Worm (Caenorhabditis elegans) whole organism, L1 larva: ENCODE results near the gene nspb-4.

Experiments
- alr-1 ChIP-seq: fragments of 200-800 bp; sonication (Bioruptor generic); optimal IDR thresholded peaks from 2 replicates; lab custom pipeline; 2018; ENCODE audit warnings: borderline replicate concordance, mild to moderate bottlenecking, missing genetic modification characterization, missing compliant biosample characterization
- ceh-82 ChIP-seq, 3 experiments: fragments of 150-350 bp in 1 of 3; sonication (generic microtip) in 2 of 3; optimal IDR thresholded peaks; 2 replicates each; lab custom pipeline; 2014 to 2017; ENCODE audit warnings: missing biosample characterization in 3 of 3, missing genetic modification characterization in 3 of 3
- ets-5 ChIP-seq: fragments of 200-800 bp; sonication (Bioruptor generic); IDR thresholded peaks from 2 replicates; pipeline ENCODE4 v1.3.6; 2022; ENCODE audit warnings: missing genetic modification characterization, missing compliant biosample characterization
- lsy-2 ChIP-seq, 2 experiments: fragments of 150-350 bp; optimal IDR thresholded peaks; 2 replicates each; lab custom pipeline; 2014; ENCODE audit warnings: missing biosample characterization in 2 of 2, missing genetic modification characterization in 2 of 2
- snpc-4 ChIP-seq: fragments of 150-350 bp; optimal IDR thresholded peaks from 2 replicates; lab custom pipeline; 2014; ENCODE audit warnings: missing biosample characterization, missing genetic modification characterization
- tlp-1 ChIP-seq: fragments of 150-350 bp; optimal IDR thresholded peaks from 2 replicates; lab custom pipeline; 2014; ENCODE audit warnings: missing biosample characterization, missing genetic modification characterization
- unc-62 ChIP-seq: fragments of 150-350 bp; optimal IDR thresholded peaks from 2 replicates; lab custom pipeline; 2014; ENCODE audit warnings: missing biosample characterization, missing genetic modification reagents, missing genetic modification characterization
- zag-1 ChIP-seq: fragments of 150-350 bp; optimal IDR thresholded peaks from 2 replicates; lab custom pipeline; 2014; ENCODE audit warnings: missing biosample characterization, missing genetic modification characterization

DNA sequence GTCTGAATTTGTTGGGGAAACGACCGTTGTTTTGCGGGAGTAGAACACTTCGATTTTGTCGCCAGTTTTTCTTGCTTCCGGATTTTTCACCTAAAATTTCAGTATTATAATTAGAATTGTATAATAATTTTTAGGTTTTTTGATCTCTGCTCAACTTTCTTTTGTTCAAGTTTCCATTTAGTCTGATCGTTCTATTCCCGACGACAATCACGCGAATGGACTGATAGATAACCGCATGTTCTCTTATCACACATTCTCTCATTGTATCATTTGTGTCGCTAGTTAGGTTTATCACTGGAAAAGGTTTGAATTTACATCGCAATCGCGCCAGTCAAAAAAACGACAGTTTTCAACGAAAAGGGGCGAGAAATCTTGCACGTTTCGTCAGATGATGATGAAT is 43.2 kb upstream of the nspb-4 start:
- TF ChIP-seq alr-1 (no peak), unc-62 (no peak), tlp-1 (tag; lab: Kevin White, UChicago) (no peak), zag-1 (tag; lab: Kevin White, UChicago) (no peak), ceh-82 (tag; optimal IDR thresholded peaks at IDR 0.05; lab: Kevin White, UChicago) (no peak), snpc-4 (tag; lab: Kevin White, UChicago) (no peak), ets-5 (GFP tag; lab: Robert Waterston, UW) (no peak), lsy-2 (tag; optimal IDR thresholded peaks at IDR 0.05; lab: Kevin White, UChicago) (no peak)
